Worm (Caenorhabditis elegans) whole organism, L2 larva: ENCODE results near the gene F46B6.12.

ENCODE experiments used
- C34F6.9 ChIP-seq: fragments of 150-350 bp; optimal IDR thresholded peaks from 2 replicates; lab custom pipeline; 2014; ENCODE audit warnings: missing biosample characterization, missing genetic modification characterization
- F13H6.1 ChIP-seq: sonication (generic microtip); optimal IDR thresholded peaks from 2 replicates; lab custom pipeline; 2016; ENCODE audit warnings: missing genetic modification characterization, missing compliant biosample characterization
- R02D3.7 ChIP-seq: fragments of 150-350 bp; optimal IDR thresholded peaks from 2 replicates; lab custom pipeline; 2014; ENCODE audit warnings: missing biosample characterization, missing genetic modification characterization
- Y55F3AM.14 ChIP-seq: fragments of 200-800 bp; sonication (Bioruptor generic); optimal IDR thresholded peaks from 2 replicates; lab custom pipeline; 2018; ENCODE audit warnings: mild to moderate bottlenecking, missing genetic modification characterization, missing compliant biosample characterization
- ZK546.5 ChIP-seq: sonication (generic microtip); optimal IDR thresholded peaks from 2 replicates; lab custom pipeline; 2017; ENCODE audit warnings: missing biosample characterization, missing genetic modification characterization
- alr-1 ChIP-seq: fragments of 150-350 bp; optimal IDR thresholded peaks from 2 replicates; lab custom pipeline; 2014; ENCODE audit warnings: missing biosample characterization, missing genetic modification characterization
- aly-2 ChIP-seq: fragments of 150-350 bp; optimal IDR thresholded peaks from 2 replicates; lab custom pipeline; 2014; ENCODE audit warnings: missing biosample characterization, missing genetic modification characterization
- ceh-16 ChIP-seq: fragments of 150-350 bp; optimal IDR thresholded peaks from 2 replicates; lab custom pipeline; 2014; ENCODE audit warnings: missing biosample characterization, missing genetic modification characterization
- ceh-82 ChIP-seq: fragments of 150-350 bp; optimal IDR thresholded peaks from 2 replicates; lab custom pipeline; 2014; ENCODE audit warnings: missing biosample characterization, missing genetic modification characterization
- crh-2 ChIP-seq: sonication (generic microtip); optimal IDR thresholded peaks from 2 replicates; lab custom pipeline; 2017; ENCODE audit warnings: missing biosample characterization, missing genetic modification characterization
- dmd-4 ChIP-seq: sonication (generic microtip); optimal IDR thresholded peaks from 2 replicates; lab custom pipeline; 2017; ENCODE audit warnings: missing biosample characterization, missing genetic modification characterization
- egl-27 ChIP-seq: sonication (generic microtip); optimal IDR thresholded peaks from 3 replicates; lab custom pipeline; 2017; ENCODE audit warnings: missing biosample characterization, missing genetic modification reagents, missing genetic modification characterization
- elt-1 ChIP-seq: fragments of 150-350 bp; optimal IDR thresholded peaks from 2 replicates; lab custom pipeline; 2014; ENCODE audit warnings: missing biosample characterization, missing genetic modification characterization
- elt-3 ChIP-seq: sonication (generic microtip); optimal IDR thresholded peaks from 2 replicates; lab custom pipeline; 2017; ENCODE audit warnings: missing biosample characterization, missing genetic modification characterization
- fos-1 ChIP-seq: fragments of 150-350 bp; optimal IDR thresholded peaks from 2 replicates; lab custom pipeline; 2014; ENCODE audit warnings: missing biosample characterization, missing genetic modification characterization
- gmeb-1 ChIP-seq: fragments of 150-350 bp; optimal IDR thresholded peaks from 2 replicates; lab custom pipeline; 2014; ENCODE audit warnings: missing biosample characterization, missing genetic modification characterization
- lin-11 ChIP-seq: fragments of 150-350 bp; sonication (generic microtip); optimal IDR thresholded peaks from 2 replicates; lab custom pipeline; 2014; ENCODE audit warnings: missing biosample characterization, missing genetic modification characterization, inconsistent platforms, mixed read lengths
- lin-13 ChIP-seq: fragments of 150-350 bp; optimal IDR thresholded peaks from 2 replicates; lab custom pipeline; 2014; ENCODE audit warnings: missing biosample characterization, missing genetic modification reagents, missing genetic modification characterization
- lin-39 ChIP-seq: fragments of 150-350 bp; optimal IDR thresholded peaks from 2 replicates; lab custom pipeline; 2014; ENCODE audit warnings: missing biosample characterization, missing genetic modification reagents, missing genetic modification characterization
- lsy-2 ChIP-seq, 2 experiments: fragments of 150-350 bp in 1 of 2; sonication (generic microtip) in 1 of 2; optimal IDR thresholded peaks; 2 replicates each; lab custom pipeline; 2014 to 2017; ENCODE audit warnings: missing biosample characterization in 2 of 2, missing genetic modification characterization in 2 of 2
- mab-5 ChIP-seq: fragments of 150-350 bp; optimal IDR thresholded peaks from 2 replicates; lab custom pipeline; 2014; ENCODE audit warnings: missing biosample characterization, missing genetic modification characterization
- mdl-1 ChIP-seq, 2 experiments: fragments of 150-350 bp in 1 of 2; sonication (generic microtip) in 1 of 2; optimal IDR thresholded peaks; 2 replicates each; lab custom pipeline; 2017; ENCODE audit warnings: missing biosample characterization in 2 of 2, missing genetic modification characterization in 2 of 2
- nhr-10 ChIP-seq: sonication (generic microtip); optimal IDR thresholded peaks from 2 replicates; lab custom pipeline; 2017; ENCODE audit warnings: missing biosample characterization, missing genetic modification characterization
- nhr-11 ChIP-seq: fragments of 150-350 bp; optimal IDR thresholded peaks from 2 replicates; lab custom pipeline; 2014; ENCODE audit warnings: missing biosample characterization, missing genetic modification characterization
- nhr-12 ChIP-seq: fragments of 150-350 bp; optimal IDR thresholded peaks from 2 replicates; lab custom pipeline; 2014; ENCODE audit warnings: missing biosample characterization, missing genetic modification characterization
- nhr-129 ChIP-seq: fragments of 150-350 bp; optimal IDR thresholded peaks from 2 replicates; lab custom pipeline; 2014; ENCODE audit warnings: missing biosample characterization, missing genetic modification characterization
- nhr-21 ChIP-seq: fragments of 150-350 bp; optimal IDR thresholded peaks from 2 replicates; lab custom pipeline; 2014; ENCODE audit warnings: missing biosample characterization, missing genetic modification characterization
- nhr-23 ChIP-seq: fragments of 150-350 bp; optimal IDR thresholded peaks from 2 replicates; lab custom pipeline; 2014; ENCODE audit warnings: missing biosample characterization, missing genetic modification reagents, missing genetic modification characterization
- nhr-237 ChIP-seq: fragments of 150-350 bp; optimal IDR thresholded peaks from 2 replicates; lab custom pipeline; 2014; ENCODE audit warnings: missing biosample characterization, missing genetic modification characterization
- nhr-25 ChIP-seq: fragments of 150-350 bp; sonication (generic microtip); optimal IDR thresholded peaks from 3 replicates; lab custom pipeline; 2014; ENCODE audit warnings: missing biosample characterization, missing genetic modification characterization
- peb-1 ChIP-seq: fragments of 150-350 bp; optimal IDR thresholded peaks from 2 replicates; lab custom pipeline; 2014; ENCODE audit warnings: missing biosample characterization, missing genetic modification characterization
- skn-1 ChIP-seq: sonication (generic microtip); optimal IDR thresholded peaks from 2 replicates; lab custom pipeline; 2017; ENCODE audit warnings: missing biosample characterization, missing genetic modification characterization
- sma-3 ChIP-seq: sonication (generic microtip); optimal IDR thresholded peaks from 2 replicates; lab custom pipeline; 2016; ENCODE audit warnings: missing genetic modification reagents, missing genetic modification characterization, missing compliant biosample characterization
- sma-9 ChIP-seq, 2 experiments: fragments of 150-350 bp in 1 of 2; sonication (generic microtip) in 1 of 2; optimal IDR thresholded peaks; 2 replicates each; lab custom pipeline; 2014 to 2016; ENCODE audit warnings: missing genetic modification characterization in 2 of 2, mild to moderate bottlenecking in 1 of 2, missing biosample characterization in 1 of 2, missing compliant biosample characterization in 1 of 2, missing genetic modification reagents in 1 of 2, moderate library complexity in 1 of 2
- snpc-4 ChIP-seq: fragments of 150-350 bp; optimal IDR thresholded peaks from 2 replicates; lab custom pipeline; 2014; ENCODE audit warnings: missing biosample characterization, missing genetic modification characterization
- unc-39 ChIP-seq: fragments of 150-350 bp; optimal IDR thresholded peaks from 2 replicates; lab custom pipeline; 2014; ENCODE audit warnings: missing biosample characterization, missing genetic modification characterization
- unc-55 ChIP-seq: fragments of 150-350 bp; sonication (generic microtip); optimal IDR thresholded peaks from 3 replicates; lab custom pipeline; 2014; ENCODE audit warnings: missing biosample characterization, missing genetic modification reagents, missing genetic modification characterization
- ztf-1 ChIP-seq: fragments of 200-800 bp; sonication (Bioruptor generic); conservative IDR thresholded peaks from 2 replicates; pipeline ENCODE4 v1.3.6; 2022; ENCODE audit warnings: missing genetic modification characterization, missing compliant biosample characterization
- ztf-11 ChIP-seq: sonication (generic microtip); optimal IDR thresholded peaks from 2 replicates; lab custom pipeline; 2017; ENCODE audit warnings: missing biosample characterization, missing genetic modification characterization
- ztf-4 ChIP-seq: fragments of 150-350 bp; optimal IDR thresholded peaks from 2 replicates; lab custom pipeline; 2014; ENCODE audit warnings: missing biosample characterization, missing genetic modification characterization

The F46B6.12 gene

ce11 chrV:9782045-9782444 lies 6.4 kb upstream of the F46B6.12 start:
- TF ChIP-seq elt-1 (tag; lab: Kevin White, UChicago) (no peak), crh-2 (tag; lab: Kevin White, UChicago) (no peak), F13H6.1 (tag; lab: Kevin White, UChicago) (no peak), fos-1 (tag; lab: Kevin White, UChicago) (no peak), nhr-23 (tag; lab: Kevin White, UChicago) (no peak), unc-55 (GFP tag; lab: Kevin White, UChicago) (no peak), sma-3 (GFP tag; lab: Kevin White, UChicago) (no peak)

DNA sequence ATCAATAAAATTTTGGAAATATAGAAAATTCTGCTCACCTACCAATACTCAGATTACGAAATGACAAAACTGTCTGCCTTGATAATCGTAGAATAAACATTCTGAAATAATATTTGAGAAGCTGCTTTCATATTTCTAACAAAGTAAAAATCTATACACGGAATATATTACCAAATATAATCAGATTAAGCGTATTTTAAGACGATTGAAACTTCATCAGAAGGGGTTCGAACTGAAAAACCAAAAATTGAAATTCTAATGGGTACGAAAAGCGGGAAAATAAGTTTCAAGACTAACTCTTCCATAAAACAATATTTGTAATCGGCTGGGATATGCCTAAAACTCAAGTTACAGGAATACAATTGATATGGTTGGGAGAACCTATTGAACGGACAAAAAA lies 3.8 kb upstream of the F46B6.12 start, which contains the start of gene F46B6.4:
F46B6.4 (minus strand) TSS at position 101 of the 400 bp plus-strand sequence.
- TF ChIP-seq R02D3.7 (no peak), sma-3 (GFP tag; lab: Kevin White, UChicago) (no peak), nhr-11 (tag; lab: Kevin White, UChicago) (no peak), ztf-4 (tag; lab: Kevin White, UChicago) (no peak), nhr-12 (tag; lab: Kevin White, UChicago) (no peak), nhr-21 (tag; lab: Kevin White, UChicago) (no peak), snpc-4 (tag; lab: Kevin White, UChicago) (no peak), ztf-1 (no peak), ztf-11 (no peak), peb-1 (tag; lab: Kevin White, UChicago) (no peak), nhr-237 (tag; lab: Kevin White, UChicago) (no peak), gmeb-1 (tag; lab: Kevin White, UChicago) (no peak), egl-27 (tag; lab: Kevin White, UChicago) (no peak), nhr-129 (no peak), ceh-82 (tag; lab: Kevin White, UChicago) (no peak), skn-1 (tag; lab: Kevin White, UChicago) (no peak), unc-39 (tag; lab: Kevin White, UChicago) (no peak)

ce11 chrV:9777645-9778044 lies 2.0 kb upstream of the F46B6.12 start, which contains the start of gene smg-4:
TSS of gene smg-4 (minus strand) at chrV:9777745.
- TF ChIP-seq ceh-82 (tag; lab: Kevin White, UChicago) (no peak), lin-11 (tag; lab: Kevin White, UChicago) (no peak), gmeb-1 (tag; lab: Kevin White, UChicago) (no peak), C34F6.9 (no peak), nhr-10 (tag; lab: Kevin White, UChicago) (no peak), lin-13 (GFP tag; lab: Kevin White, UChicago) (no peak), mab-5 (tag; lab: Kevin White, UChicago) (no peak), nhr-25 (tag; lab: Kevin White, UChicago) (no peak), peb-1 (tag; lab: Kevin White, UChicago) (no peak), F13H6.1 (tag; lab: Kevin White, UChicago) (no peak), nhr-129 (no peak), dmd-4 (tag; lab: Kevin White, UChicago) (no peak), ztf-11 (no peak), lin-39 (tag; lab: Kevin White, UChicago) (no peak), elt-1 (tag; lab: Kevin White, UChicago) (no peak), mdl-1 (tag; optimal IDR thresholded peaks at IDR 0.05; lab: Kevin White, UChicago) (no peak), unc-55 (GFP tag; lab: Kevin White, UChicago) (no peak)

- TF ChIP-seq aly-2 (tag; lab: Kevin White, UChicago) (no peak), mab-5 (tag; lab: Kevin White, UChicago) (no peak), fos-1 (tag; lab: Kevin White, UChicago) (no peak), ceh-16 (tag; lab: Kevin White, UChicago) (no peak), C34F6.9 (no peak), unc-39 (tag; lab: Kevin White, UChicago) (no peak), elt-3 (tag; lab: Kevin White, UChicago) (no peak), ZK546.5 (no peak), lsy-2 (tag; optimal IDR thresholded peaks at IDR 0.05; lab: Kevin White, UChicago) (no peak), egl-27 (tag; lab: Kevin White, UChicago) (no peak), lin-11 (tag; lab: Kevin White, UChicago) (no peak), nhr-129 (no peak), Y55F3AM.14 (GFP tag; lab: Kevin White, UChicago) (no peak), alr-1 (tag; lab: Kevin White, UChicago) (no peak), ceh-82 (tag; lab: Kevin White, UChicago) (no peak), sma-9 (GFP tag; optimal IDR thresholded peaks at IDR 0.05; lab: Kevin White, UChicago) (no peak), sma-9 (tag; optimal IDR thresholded peaks at IDR 0.05; lab: Kevin White, UChicago) (no peak)
These were observed 3.7 kb downstream of the F46B6.12 start, which contains the start of gene F46B6.2 for ce11 chrV:9771970-9772369. TSS of gene F46B6.2 (plus strand) at chrV:9772285.
